Fruit fly (Drosophila melanogaster) whole organism, embryonic: Measurements from ENCODE around the gene bon.
A peak's percentile ranks its signal among the peaks of the same experiment; 100 is the strongest.

Experiments used
- CG10431 ChIP-seq: fragments of 200-800 bp; sonication (Bioruptor generic); optimal IDR thresholded peaks from 3 replicates; lab custom pipeline; 2018; ENCODE audit warnings: missing biosample characterization, mild to moderate bottlenecking, missing genetic modification characterization
- CG11723 ChIP-seq: fragments of 200-800 bp; sonication (Bioruptor generic); optimal IDR thresholded peaks from 2 replicates; lab custom pipeline; 2017; ENCODE audit warnings: missing biosample characterization, mild to moderate bottlenecking, missing genetic modification characterization
- CG12104 ChIP-seq: fragments of 200-800 bp; sonication (Bioruptor generic); optimal IDR thresholded peaks from 3 replicates; lab custom pipeline; 2016; ENCODE audit warnings: missing biosample characterization, missing genetic modification characterization
- CG14860 ChIP-seq: fragments of 200-800 bp; sonication (Bioruptor generic); IDR thresholded peaks from 3 replicates; pipeline ENCODE4 v1.3.6; 2022; ENCODE audit warnings: missing biosample characterization, missing genetic modification characterization; ENCODE audit not compliant: partially characterized antibody
- CG17568 ChIP-seq: fragments of 200-800 bp; sonication (Bioruptor generic); optimal IDR thresholded peaks from 2 replicates; lab custom pipeline; 2018; ENCODE audit warnings: missing biosample characterization, mild to moderate bottlenecking, missing genetic modification characterization, moderate library complexity
- CG2116 ChIP-seq: fragments of 200-800 bp; sonication (Bioruptor generic); optimal IDR thresholded peaks from 3 replicates; lab custom pipeline; 2018; ENCODE audit warnings: missing biosample characterization, mild to moderate bottlenecking, missing genetic modification characterization
- CG30403 ChIP-seq: fragments of 200-800 bp; sonication (Bioruptor generic); optimal IDR thresholded peaks from 3 replicates; lab custom pipeline; 2016; ENCODE audit warnings: missing biosample characterization, missing genetic modification characterization
- CG34224 ChIP-seq: fragments of 200-800 bp; sonication (Bioruptor generic); IDR thresholded peaks from 3 replicates; pipeline ENCODE4 v1.3.6; 2022; ENCODE audit warnings: missing biosample characterization, missing genetic modification characterization; ENCODE audit not compliant: partially characterized antibody
- CG34376 ChIP-seq: fragments of 200-800 bp; sonication (Bioruptor generic); optimal IDR thresholded peaks from 2 replicates; lab custom pipeline; 2018; ENCODE audit warnings: missing biosample characterization, mild to moderate bottlenecking, missing genetic modification characterization
- CG34422 ChIP-seq: fragments of 200-800 bp; sonication (Bioruptor generic); IDR thresholded peaks from 3 replicates; pipeline ENCODE4 v1.3.6; 2022; ENCODE audit warnings: missing biosample characterization, missing genetic modification characterization
- CG43689 ChIP-seq: fragments of 200-800 bp; sonication (Bioruptor generic); IDR thresholded peaks from 2 replicates; pipeline ENCODE4 v1.3.6; 2022; ENCODE audit warnings: missing biosample characterization, missing genetic modification characterization
- Deaf1 ChIP-seq: fragments of 200-800 bp; optimal IDR thresholded peaks from 3 replicates; lab custom pipeline; 2019; ENCODE audit warnings: missing biosample characterization, mild to moderate bottlenecking, missing genetic modification characterization, moderate library complexity
- Dip3 ChIP-seq: fragments of 200-800 bp; sonication (Bioruptor generic); optimal IDR thresholded peaks from 3 replicates; lab custom pipeline; 2016; ENCODE audit warnings: missing biosample characterization, missing genetic modification characterization
- Dll ChIP-seq: fragments of 200-800 bp; sonication (Bioruptor generic); IDR thresholded peaks from 4 replicates; pipeline ENCODE4 v1.3.6; 2022; ENCODE audit warnings: missing biosample characterization, missing genetic modification characterization; ENCODE audit not compliant: partially characterized antibody
- Dp ChIP-seq: fragments of 200-800 bp; sonication (Bioruptor generic); optimal IDR thresholded peaks from 2 replicates; lab custom pipeline; 2018; ENCODE audit warnings: missing biosample characterization, mild to moderate bottlenecking, missing genetic modification characterization, moderate library complexity
- ERR ChIP-seq: fragments of 200-800 bp; sonication (Bioruptor generic); optimal IDR thresholded peaks from 2 replicates; lab custom pipeline; 2016; ENCODE audit warnings: missing biosample characterization, missing genetic modification characterization
- Ets65A ChIP-seq: fragments of 200-800 bp; sonication (Bioruptor generic); peaks from one replicate; lab custom pipeline; 2016; ENCODE audit warnings: missing biosample characterization, missing genetic modification characterization
- H2.0 ChIP-seq: fragments of 200-800 bp; sonication (Bioruptor generic); IDR thresholded peaks from 2 replicates; pipeline ENCODE4 v1.3.6; 2022; ENCODE audit warnings: missing biosample characterization, missing genetic modification characterization
- HLH54F ChIP-seq: fragments of 200-800 bp; sonication (Bioruptor generic); optimal IDR thresholded peaks from 3 replicates; lab custom pipeline; 2016; ENCODE audit warnings: missing biosample characterization, missing genetic modification characterization
- Hr3 ChIP-seq: fragments of 200-800 bp; sonication (Bioruptor generic); optimal IDR thresholded peaks from 3 replicates; lab custom pipeline; 2016; ENCODE audit warnings: missing biosample characterization, missing genetic modification characterization
- Hsf ChIP-seq: fragments of 200-800 bp; sonication (Bioruptor generic); optimal IDR thresholded peaks from 3 replicates; lab custom pipeline; 2016; ENCODE audit warnings: missing biosample characterization, missing genetic modification characterization
- Max ChIP-seq: fragments of 200-800 bp; sonication (Bioruptor generic); optimal IDR thresholded peaks from 2 replicates; lab custom pipeline; 2016; ENCODE audit warnings: missing biosample characterization, mild to moderate bottlenecking, missing genetic modification characterization
- Med ChIP-seq: fragments of 200-800 bp; sonication (Bioruptor generic); peaks from one replicate; lab custom pipeline; 2016; ENCODE audit warnings: missing biosample characterization, missing genetic modification characterization, mild to moderate bottlenecking, inconsistent platforms, moderate library complexity
- Sin3A ChIP-seq: fragments of >200 bp; optimal IDR thresholded peaks from 2 replicates; lab custom pipeline; 2018
- Sox102F ChIP-seq: fragments of 200-800 bp; sonication (Bioruptor generic); optimal IDR thresholded peaks from 2 replicates; lab custom pipeline; 2018; ENCODE audit warnings: missing biosample characterization, mild to moderate bottlenecking, missing genetic modification characterization, moderate library complexity
- Spps ChIP-seq: fragments of 200-800 bp; sonication (Bioruptor generic); optimal IDR thresholded peaks from 2 replicates; lab custom pipeline; 2018; ENCODE audit warnings: missing biosample characterization, mild to moderate bottlenecking, missing genetic modification characterization
- Xbp1 ChIP-seq: fragments of 200-800 bp; sonication (Bioruptor generic); optimal IDR thresholded peaks from 3 replicates; lab custom pipeline; 2016; ENCODE audit warnings: missing biosample characterization, mild to moderate bottlenecking, missing genetic modification characterization
- al ChIP-seq: fragments of 200-800 bp; sonication (Bioruptor generic); IDR thresholded peaks from 2 replicates; pipeline ENCODE4 v1.3.6; 2022; ENCODE audit warnings: missing biosample characterization, missing genetic modification characterization
- bbx ChIP-seq: fragments of 200-800 bp; sonication (Bioruptor generic); IDR thresholded peaks from 2 replicates; pipeline ENCODE4 v1.3.6; 2022; ENCODE audit warnings: missing biosample characterization, missing genetic modification characterization; ENCODE audit not compliant: partially characterized antibody
- bsh ChIP-seq, 2 experiments: fragments of 200-800 bp; sonication (Bioruptor generic); optimal IDR thresholded peaks; 2 replicates each; lab custom pipeline; 2017 to 2018; ENCODE audit warnings: mild to moderate bottlenecking in 2 of 2, missing biosample characterization in 2 of 2, missing genetic modification characterization in 2 of 2, moderate library complexity in 1 of 2
- chinmo ChIP-seq: fragments of 200-800 bp; sonication (Bioruptor generic); IDR thresholded peaks from 4 replicates; pipeline ENCODE4 v1.3.6; 2022; ENCODE audit warnings: missing biosample characterization, missing genetic modification characterization; ENCODE audit not compliant: partially characterized antibody
- cwo ChIP-seq: fragments of 200-800 bp; sonication (Bioruptor generic); optimal IDR thresholded peaks from 3 replicates; lab custom pipeline; 2017; ENCODE audit warnings: missing biosample characterization, missing genetic modification characterization, mild to moderate bottlenecking, moderate library complexity, missing genetic modification reagents
- dimm ChIP-seq: fragments of 200-800 bp; sonication (Bioruptor generic); IDR thresholded peaks from 2 replicates; pipeline ENCODE4 v1.3.6; 2022; ENCODE audit warnings: missing biosample characterization, missing genetic modification characterization
- ems ChIP-seq: fragments of 200-800 bp; sonication (Bioruptor generic); optimal IDR thresholded peaks from 3 replicates; lab custom pipeline; 2016; ENCODE audit warnings: missing biosample characterization, missing genetic modification characterization
- en ChIP-seq: fragments of 200-800 bp; sonication (Bioruptor generic); optimal IDR thresholded peaks from 2 replicates; lab custom pipeline; 2016; ENCODE audit warnings: missing biosample characterization, missing genetic modification characterization
- fd102C ChIP-seq: fragments of 200-800 bp; sonication (Bioruptor generic); optimal IDR thresholded peaks from 2 replicates; lab custom pipeline; 2018; ENCODE audit warnings: missing biosample characterization, mild to moderate bottlenecking, missing genetic modification characterization, moderate library complexity
- gem ChIP-seq: fragments of 200-800 bp; sonication (Bioruptor generic); optimal IDR thresholded peaks from 2 replicates; lab custom pipeline; 2019; ENCODE audit warnings: missing biosample characterization, mild to moderate bottlenecking, missing genetic modification characterization, moderate library complexity
- gro ChIP-seq: fragments of 200-800 bp; sonication (Bioruptor generic); optimal IDR thresholded peaks from 2 replicates; lab custom pipeline; 2016; ENCODE audit warnings: missing biosample characterization, missing genetic modification characterization
- h ChIP-seq: fragments of >200 bp; optimal IDR thresholded peaks from 2 replicates; lab custom pipeline; 2017
- ham ChIP-seq: fragments of 200-800 bp; sonication (Bioruptor generic); IDR thresholded peaks from 2 replicates; pipeline ENCODE4 v1.3.6; 2022; ENCODE audit warnings: missing biosample characterization, missing genetic modification characterization
- jigr1 ChIP-seq: fragments of 200-800 bp; sonication (Bioruptor generic); IDR thresholded peaks from 3 replicates; pipeline ENCODE4 v1.3.6; 2022; ENCODE audit warnings: missing biosample characterization, missing genetic modification characterization
- maf-S ChIP-seq: fragments of 200-800 bp; sonication (Bioruptor generic); optimal IDR thresholded peaks from 2 replicates; lab custom pipeline; 2016; ENCODE audit warnings: missing biosample characterization, missing genetic modification characterization
- nau ChIP-seq: fragments of 200-800 bp; sonication (Bioruptor generic); optimal IDR thresholded peaks from 3 replicates; lab custom pipeline; 2017; ENCODE audit warnings: missing biosample characterization, mild to moderate bottlenecking, missing genetic modification characterization, missing genetic modification reagents
- psq ChIP-seq: fragments of 200-800 bp; sonication (Bioruptor generic); optimal IDR thresholded peaks from 2 replicates; lab custom pipeline; 2017; ENCODE audit warnings: missing biosample characterization, missing genetic modification characterization
- sna ChIP-seq: fragments of 200-800 bp; sonication (Bioruptor generic); IDR thresholded peaks from 2 replicates; pipeline ENCODE4 v1.3.6; 2022; ENCODE audit warnings: missing biosample characterization, missing genetic modification characterization; ENCODE audit not compliant: partially characterized antibody
- tna ChIP-seq: fragments of 200-800 bp; sonication (Bioruptor generic); IDR thresholded peaks from 2 replicates; pipeline ENCODE4 v1.3.6; 2022; ENCODE audit warnings: missing biosample characterization, missing genetic modification characterization; ENCODE audit not compliant: partially characterized antibody
- unc-4 ChIP-seq: fragments of 200-800 bp; sonication (Bioruptor generic); IDR thresholded peaks from 2 replicates; pipeline ENCODE4 v1.3.6; 2022; ENCODE audit warnings: missing biosample characterization, missing genetic modification characterization; ENCODE audit not compliant: partially characterized antibody
- wdn ChIP-seq: fragments of 200-800 bp; sonication (Bioruptor generic); IDR thresholded peaks from 2 replicates; pipeline ENCODE4 v1.3.6; 2022; ENCODE audit warnings: missing biosample characterization, missing genetic modification characterization
- wek ChIP-seq: fragments of 200-800 bp; sonication (Bioruptor generic); optimal IDR thresholded peaks from 3 replicates; lab custom pipeline; 2018; ENCODE audit warnings: missing biosample characterization, mild to moderate bottlenecking, missing genetic modification characterization, moderate library complexity

bon gene

DNA sequence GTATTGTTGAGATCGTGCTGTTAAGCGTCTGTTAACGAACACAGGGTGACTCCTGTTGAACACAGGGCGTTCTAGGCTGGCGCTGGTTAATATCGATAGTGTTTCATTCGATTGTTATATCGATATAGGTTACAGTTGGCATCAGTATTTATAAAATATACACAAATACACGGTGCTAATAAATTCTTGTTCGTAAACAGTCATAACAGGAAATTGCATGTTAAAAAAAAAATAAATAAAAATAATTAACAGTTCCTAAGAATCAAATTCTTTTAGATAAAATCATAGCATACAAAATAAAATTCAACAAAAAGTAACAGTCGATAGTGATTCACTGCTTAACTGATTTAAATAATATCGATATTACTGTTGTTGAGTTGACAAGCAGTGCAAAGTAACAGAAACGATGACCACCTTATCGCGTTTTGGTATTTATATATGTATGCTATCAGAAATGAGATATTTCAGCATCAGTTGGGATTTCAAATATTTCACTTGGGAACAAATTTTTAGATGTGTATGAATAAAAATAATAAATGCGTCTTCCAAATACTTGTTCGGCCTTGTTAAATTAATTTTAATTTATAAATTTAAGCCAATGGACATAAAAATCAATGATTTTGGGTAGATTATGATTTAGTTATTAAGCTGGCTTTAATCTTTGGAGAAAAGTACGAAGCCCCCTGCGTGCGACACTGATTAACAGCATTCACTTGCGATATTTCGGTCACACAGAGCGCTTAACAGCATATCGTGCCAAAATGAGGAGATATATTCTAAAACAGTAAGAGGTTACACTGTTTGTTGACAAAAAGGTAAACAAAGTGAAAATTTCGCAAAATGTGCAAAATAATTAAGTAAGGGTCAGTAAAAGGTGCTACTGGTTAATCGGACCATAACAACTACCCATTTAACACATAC, 42.0 kb downstream of the bon start, which contains the start of the genes Pi3K92E and Lrrk (continued):
- TF ChIP-seq tna (GFP tag; lab: Robert Waterston, UW) = peak; percentile 55; the same call in 1 of the 2 replicates
- TF ChIP-seq ERR (GFP tag; lab: Kevin White, UChicago) = no peak
- TF ChIP-seq en (GFP tag; lab: Kevin White, UChicago) = no peak
- TF ChIP-seq Spps = no peak
- TF ChIP-seq CG10431 (GFP tag; lab: Kevin White, UChicago) = no peak
- no peak for TF ChIP-seq psq (GFP tag; lab: Kevin White, UChicago)
- TF ChIP-seq CG34422 = no peak
- peak; percentile 93 for TF ChIP-seq Ets65A
- 0 out of 2 replicates have a peak, but pooled peaks have one; percentile 14 for TF ChIP-seq H2.0 (GFP tag; lab: Robert Waterston, UW)
- TF ChIP-seq Dll (GFP tag; lab: Robert Waterston, UW) = peak; percentile 93
- TF ChIP-seq Xbp1 (GFP tag; lab: Kevin White, UChicago) = no peak
- TF ChIP-seq h (lab: Kevin White, UChicago) = no peak
- TF ChIP-seq Hr3 (GFP tag; lab: Kevin White, UChicago) = no peak
- peak; percentile 77 for TF ChIP-seq bbx (GFP tag; lab: Robert Waterston, UW)
- TF ChIP-seq nau (GFP tag; lab: Kevin White, UChicago) = no peak
- no peak for TF ChIP-seq Max (GFP tag; lab: Kevin White, UChicago)
- no peak for TF ChIP-seq CG43689
- TF ChIP-seq sna = peak; percentile 88
- peak; percentile 72 for TF ChIP-seq unc-4 (GFP tag; lab: Robert Waterston, UW)
- no peak for TF ChIP-seq CG34376 (GFP tag; lab: Kevin White, UChicago)
- no peak for TF ChIP-seq Sox102F (GFP tag; lab: Kevin White, UChicago)
- TF ChIP-seq Dip3 = no peak
- TF ChIP-seq Hsf (GFP tag; lab: Kevin White, UChicago) = no peak
- no peak for TF ChIP-seq gro
- no peak for TF ChIP-seq maf-S (GFP tag; lab: Kevin White, UChicago)
- TF ChIP-seq fd102C (GFP tag; lab: Kevin White, UChicago) = no peak
- TF ChIP-seq CG34224 = peak; percentile 78
- no peak for TF ChIP-seq CG12104 (GFP tag; lab: Kevin White, UChicago)
- peak; percentile 85 for TF ChIP-seq CG14860
- peak; percentile 88 for TF ChIP-seq Med
- TF ChIP-seq dimm (GFP tag; lab: Robert Waterston, UW) = no peak
- no peak for TF ChIP-seq Dp (GFP tag; lab: Kevin White, UChicago)
- peak; percentile 77; the same call in 2 of the 4 replicates for TF ChIP-seq chinmo (GFP tag; lab: Robert Waterston, UW)
- TF ChIP-seq CG2116 (GFP tag; lab: Kevin White, UChicago) = peak; percentile 53
- TF ChIP-seq bsh (GFP tag; optimal IDR thresholded peaks at IDR 0.05; lab: Kevin White, UChicago) = peak in 1 of 2 experiments; percentile 21
- no peak for TF ChIP-seq al (GFP tag; lab: Robert Waterston, UW)
- TF ChIP-seq HLH54F = no peak
- no peak for TF ChIP-seq gem (tag; lab: Kevin White, UChicago)
- no peak for TF ChIP-seq CG11723 (GFP tag; lab: Kevin White, UChicago)
- TF ChIP-seq Deaf1 (tag; lab: Kevin White, UChicago) = no peak
- TF ChIP-seq wek (GFP tag; lab: Kevin White, UChicago) = peak; percentile 38
- TF ChIP-seq Sin3A (lab: Kevin White, UChicago) = peak; percentile 35
- TF ChIP-seq ham (GFP tag; lab: Robert Waterston, UW) = no peak
- TF ChIP-seq CG17568 (GFP tag; lab: Kevin White, UChicago) = no peak
- no peak for TF ChIP-seq jigr1 (GFP tag; lab: Robert Waterston, UW)
- TF ChIP-seq ems = no peak
- TF ChIP-seq wdn (GFP tag; lab: Robert Waterston, UW) = no peak
- TF ChIP-seq CG30403 (GFP tag; lab: Kevin White, UChicago) = no peak
- TF ChIP-seq cwo = no peak
